Worm (Caenorhabditis elegans): Measurements from ENCODE around the gene F53H4.4.

The F53H4.4 gene

DNA sequence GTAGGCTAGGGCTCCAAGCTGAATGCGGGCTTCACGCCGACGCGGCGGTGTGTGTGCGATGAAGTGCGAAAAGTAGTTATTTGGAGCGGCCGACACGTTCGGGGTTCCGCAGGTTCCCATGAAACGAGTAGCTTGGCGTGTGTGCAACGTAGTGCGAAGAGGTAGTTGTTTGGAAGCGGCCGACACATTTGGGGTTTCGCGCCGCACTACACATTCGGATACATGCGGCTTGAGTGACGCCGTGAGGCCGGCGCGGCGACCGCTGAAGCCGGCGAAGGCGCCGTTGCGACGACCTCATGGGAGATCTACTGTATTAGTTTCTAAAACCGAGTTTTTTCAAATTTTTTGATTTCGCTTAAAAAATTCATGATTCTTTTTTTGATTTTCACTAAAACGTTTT lies 35.0 kb downstream of the F53H4.4 start:
- TF ChIP-seq efl-3 (GFP tag; optimal IDR thresholded peaks at IDR 0.05) (no peak), lin-13 (GFP tag; optimal IDR thresholded peaks at IDR 0.05) (no peak), nhr-47 (tag; optimal IDR thresholded peaks at IDR 0.05) (no peak), mdl-1 (tag; optimal IDR thresholded peaks at IDR 0.05) (no peak)

DNA sequence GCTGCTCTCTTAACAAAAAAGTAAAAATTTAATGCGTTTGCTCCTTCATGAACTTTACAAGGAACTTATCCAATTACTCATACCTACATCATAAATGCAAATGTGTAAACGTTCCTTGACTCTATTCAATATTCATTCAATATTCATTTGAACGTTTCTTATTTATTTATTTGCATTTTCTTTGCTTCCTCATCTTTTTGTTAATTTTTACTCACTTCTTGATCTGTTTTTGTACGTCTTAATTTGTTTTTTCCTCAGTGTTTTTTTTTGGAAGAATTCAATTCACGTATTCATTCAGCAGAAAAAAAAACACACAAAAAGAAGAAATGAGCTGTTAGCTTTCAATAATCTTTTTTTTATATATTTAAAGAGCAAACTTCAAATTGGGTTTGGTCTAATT lies 36.6 kb downstream of the F53H4.4 start:
- TF ChIP-seq blmp-1 (tag; optimal IDR thresholded peaks at IDR 0.05) = no peak
- TF ChIP-seq ces-1 (GFP tag; optimal IDR thresholded peaks at IDR 0.05) = no peak
- TF ChIP-seq efl-1 (optimal IDR thresholded peaks at IDR 0.05) = no peak
- TF ChIP-seq efl-1 (GFP tag; optimal IDR thresholded peaks at IDR 0.05 in 1 of 2) = peak in 1 of 2 experiments; percentile 58
- no peak for TF ChIP-seq alr-1 (tag; optimal IDR thresholded peaks at IDR 0.05; ENCODE audit: borderline replicate concordance)

DNA sequence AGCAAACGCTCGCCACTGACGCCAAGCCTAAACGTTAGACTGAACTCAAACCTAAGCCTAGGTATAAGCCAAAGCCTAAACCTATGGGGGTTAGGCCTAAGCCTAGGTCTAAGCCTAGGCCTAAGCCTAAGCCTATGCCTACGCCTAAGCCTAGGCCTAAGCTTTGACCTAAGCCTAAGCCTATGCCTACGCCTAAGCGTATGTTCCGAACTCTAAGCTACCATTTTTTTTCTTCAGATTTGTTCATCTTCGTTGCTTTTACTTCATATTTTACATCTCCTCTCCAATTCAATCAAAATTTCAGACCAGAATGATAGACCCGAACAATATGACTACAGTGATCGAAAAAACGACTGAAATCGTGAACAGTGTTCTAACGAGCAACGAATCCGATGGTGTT lies 44.1 kb downstream of the F53H4.4 start, which contains the start of gene npr-33:
Gene npr-33 (plus strand): TSS at position 301 of the 400 bp plus-strand sequence.
- no peak for TF ChIP-seq aha-1 (tag; optimal IDR thresholded peaks at IDR 0.05)
- no peak for TF ChIP-seq snu-23 (GFP tag; optimal IDR thresholded peaks at IDR 0.05)
- no peak for TF ChIP-seq ces-1 (GFP tag; optimal IDR thresholded peaks at IDR 0.05)
- TF ChIP-seq ceh-8 (GFP tag; optimal IDR thresholded peaks at IDR 0.05) = no peak
- no peak for TF ChIP-seq nhr-28 (tag; optimal IDR thresholded peaks at IDR 0.05)
- no peak for TF ChIP-seq ceh-63 (GFP tag; optimal IDR thresholded peaks at IDR 0.05)
- no peak for TF ChIP-seq xbp-1 (tag; optimal IDR thresholded peaks at IDR 0.05)

DNA sequence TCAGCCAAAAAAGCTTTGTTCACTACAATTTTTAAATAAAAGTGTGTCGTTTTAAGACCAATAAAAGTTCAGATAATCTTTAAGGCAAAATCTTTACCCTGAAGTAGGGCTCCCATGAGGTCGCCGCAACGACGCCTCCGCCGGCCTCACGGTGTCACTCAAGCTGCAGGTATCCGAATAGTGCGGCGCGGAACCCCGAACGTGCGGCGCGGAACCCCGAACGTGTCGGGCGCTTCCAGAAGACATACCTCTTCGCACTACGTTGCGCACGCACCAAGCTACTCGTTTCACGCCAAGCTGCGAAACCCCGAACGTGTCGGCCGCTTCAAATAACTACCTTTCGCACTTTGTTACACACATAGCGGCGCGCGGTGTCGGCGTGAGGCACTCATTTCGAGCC lies 46.7 kb downstream of the F53H4.4 start:
- TF ChIP-seq elt-2 (tag; optimal IDR thresholded peaks at IDR 0.05) (no peak), grh-1 (GFP tag; IDR thresholded peaks at IDR 0.05) (no peak), alr-1 (tag; optimal IDR thresholded peaks at IDR 0.05; ENCODE audit: borderline replicate concordance) (no peak), Y116A8C.19 (tag; optimal IDR thresholded peaks at IDR 0.05; ENCODE audit: borderline replicate concordance) (no peak), dpl-1 (GFP tag; optimal IDR thresholded peaks at IDR 0.05) (no peak), mab-9 (GFP tag; IDR thresholded peaks at IDR 0.05) (no peak), unc-98 (GFP tag; IDR thresholded peaks at IDR 0.05) (no peak), elt-3 (tag; optimal IDR thresholded peaks at IDR 0.05) (no peak), vab-15 (tag; optimal IDR thresholded peaks at IDR 0.05) (no peak), hlh-17 (GFP tag; optimal IDR thresholded peaks at IDR 0.05; ENCODE audit: borderline replicate concordance) (no peak), nhr-237 (tag; optimal IDR thresholded peaks at IDR 0.05) (no peak), jun-1 (tag; optimal IDR thresholded peaks at IDR 0.05) (no peak), efl-1 (optimal IDR thresholded peaks at IDR 0.05) (no peak), efl-1 (GFP tag; optimal IDR thresholded peaks at IDR 0.05 in 1 of 2) (no peak), irx-1 (tag; optimal IDR thresholded peaks at IDR 0.05) (no peak), fkh-10 (GFP tag; optimal IDR thresholded peaks at IDR 0.05) (no peak)

DNA sequence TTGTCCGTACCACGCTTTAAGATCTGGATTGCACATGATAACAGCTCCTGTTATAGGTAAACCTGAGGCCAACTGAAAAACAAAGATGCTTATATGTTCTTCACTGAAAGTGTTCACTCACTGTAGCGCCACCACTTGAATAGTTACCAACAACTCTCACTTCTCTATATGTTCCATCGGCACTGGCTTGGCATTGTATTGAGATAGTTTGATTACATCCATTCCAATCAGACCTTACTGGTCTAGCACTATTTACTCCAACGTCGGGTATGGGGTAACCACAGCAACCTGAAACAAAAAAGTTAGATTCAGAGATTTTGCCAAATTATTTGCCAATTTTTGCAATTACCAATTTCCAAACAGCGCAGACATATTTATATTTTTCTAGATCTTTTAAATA lies 49.6 kb downstream of the F53H4.4 start:
- no peak for TF ChIP-seq ceh-90 (tag; optimal IDR thresholded peaks at IDR 0.05)
- TF ChIP-seq efl-1 (optimal IDR thresholded peaks at IDR 0.05) = no peak
- peak in 1 of 2 experiments; percentile 9 for TF ChIP-seq efl-1 (GFP tag; optimal IDR thresholded peaks at IDR 0.05 in 1 of 2)

DNA sequence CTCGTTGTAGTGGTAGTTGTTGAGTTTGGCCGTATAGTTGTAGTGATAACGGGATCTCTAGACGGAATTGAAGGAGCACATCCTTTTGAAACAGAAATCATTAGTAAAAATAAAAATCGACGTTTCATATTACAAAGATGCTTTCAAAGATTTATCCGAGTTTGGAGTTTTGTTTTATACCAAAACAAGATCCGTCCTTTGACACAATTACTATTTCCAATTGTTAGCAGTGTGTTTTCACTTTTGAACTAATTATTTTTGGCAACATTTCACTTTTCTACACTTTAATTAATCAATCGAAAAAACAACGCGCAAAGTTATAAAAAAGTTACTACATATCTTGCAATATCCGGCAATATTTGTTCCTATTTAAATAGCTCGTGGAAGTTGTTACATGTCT lies 50.8 kb downstream of the F53H4.4 start, which contains the start of the genes F31B9.4 and F31B9.2:
Gene F31B9.4 (minus strand): TSS at position 101 of the 400 bp plus-strand sequence.
Gene F31B9.2 (plus strand): TSS at position 368 of the 400 bp plus-strand sequence.
- TF ChIP-seq nhr-237 (tag; optimal IDR thresholded peaks at IDR 0.05) = no peak
- no peak for TF ChIP-seq lin-39 (tag; optimal IDR thresholded peaks at IDR 0.05)
- TF ChIP-seq C34B4.2 (tag; optimal IDR thresholded peaks at IDR 0.05) = no peak
- no peak for TF ChIP-seq ceh-82 (tag; optimal IDR thresholded peaks at IDR 0.05)
- no peak for TF ChIP-seq aha-1 (tag; optimal IDR thresholded peaks at IDR 0.05)
- TF ChIP-seq sox-4 (tag; optimal IDR thresholded peaks at IDR 0.05) = no peak
- TF ChIP-seq ama-1 (optimal IDR thresholded peaks at IDR 0.05) = no peak
- no peak for TF ChIP-seq Y116A8C.19 (tag; optimal IDR thresholded peaks at IDR 0.05; ENCODE audit: borderline replicate concordance)
- TF ChIP-seq alr-1 (tag; optimal IDR thresholded peaks at IDR 0.05; ENCODE audit: borderline replicate concordance) = no peak
- TF ChIP-seq efl-3 (GFP tag; optimal IDR thresholded peaks at IDR 0.05) = no peak
- TF ChIP-seq hpl-2 (GFP tag; optimal IDR thresholded peaks at IDR 0.05) = no peak
- TF ChIP-seq nhr-84 (tag; optimal IDR thresholded peaks at IDR 0.05) = no peak
- TF ChIP-seq nhr-71 (tag; optimal IDR thresholded peaks at IDR 0.05) = no peak
- no peak for TF ChIP-seq ceh-88 (GFP tag; IDR thresholded peaks at IDR 0.05)
- no peak for TF ChIP-seq dsc-1 (tag; optimal IDR thresholded peaks at IDR 0.05)
